Worm (Caenorhabditis elegans) whole organism, L3 larva: ENCODE measurements around the gene F59B10.2.

Source experiments
- R02D3.7 ChIP-seq: fragments of 150-350 bp; optimal IDR thresholded peaks from 2 replicates; lab custom pipeline; 2014; ENCODE audit warnings: missing biosample characterization, missing genetic modification characterization
- aly-2 ChIP-seq: fragments of 150-350 bp; optimal IDR thresholded peaks from 2 replicates; lab custom pipeline; 2014; ENCODE audit warnings: missing biosample characterization, missing genetic modification characterization
- ama-1 ChIP-seq: fragments of 150-350 bp; optimal IDR thresholded peaks from 2 replicates; lab custom pipeline; 2018
- ceh-16 ChIP-seq: sonication (generic microtip); optimal IDR thresholded peaks from 2 replicates; lab custom pipeline; 2017; ENCODE audit warnings: missing biosample characterization, missing genetic modification characterization
- ceh-9 ChIP-seq: sonication (generic microtip); optimal IDR thresholded peaks from 2 replicates; lab custom pipeline; 2018; ENCODE audit warnings: missing biosample characterization, missing genetic modification characterization
- egl-5 ChIP-seq: fragments of 150-350 bp; optimal IDR thresholded peaks from 2 replicates; lab custom pipeline; 2017; ENCODE audit warnings: missing biosample characterization, missing genetic modification reagents, missing genetic modification characterization, inconsistent platforms
- elt-1 ChIP-seq: fragments of 150-350 bp; optimal IDR thresholded peaks from 2 replicates; lab custom pipeline; 2014; ENCODE audit warnings: missing biosample characterization, missing genetic modification characterization
- elt-3 ChIP-seq, 3 experiments: fragments of 150-350 bp in 1 of 3; sonication (generic microtip) in 2 of 3; optimal IDR thresholded peaks; 2 replicates in 2 of 3; 4 replicates in 1 of 3; lab custom pipeline; 2014 to 2017; ENCODE audit warnings: missing biosample characterization in 3 of 3, missing genetic modification characterization in 3 of 3
- eor-1 ChIP-seq, 2 experiments: fragments of 150-350 bp; optimal IDR thresholded peaks; 2 replicates each; lab custom pipeline; 2014 to 2018; ENCODE audit warnings: missing biosample characterization in 2 of 2, missing genetic modification characterization in 2 of 2
- fkh-10 ChIP-seq: sonication (generic microtip); optimal IDR thresholded peaks from 2 replicates; lab custom pipeline; 2017; ENCODE audit warnings: missing biosample characterization, missing genetic modification reagents, missing genetic modification characterization
- fkh-2 ChIP-seq: fragments of 150-350 bp; optimal IDR thresholded peaks from 2 replicates; lab custom pipeline; 2014; ENCODE audit warnings: missing biosample characterization, missing genetic modification reagents, missing genetic modification characterization
- hmg-11 ChIP-seq: sonication (generic microtip); optimal IDR thresholded peaks from 2 replicates; lab custom pipeline; 2016; ENCODE audit warnings: missing genetic modification characterization, missing compliant biosample characterization
- jun-1 ChIP-seq: fragments of 150-350 bp; optimal IDR thresholded peaks from 2 replicates; lab custom pipeline; 2014; ENCODE audit warnings: missing biosample characterization, missing genetic modification reagents, missing genetic modification characterization
- lin-15B ChIP-seq: fragments of 150-350 bp; optimal IDR thresholded peaks from 2 replicates; lab custom pipeline; 2014; ENCODE audit warnings: missing biosample characterization, missing genetic modification characterization
- lsy-12 ChIP-seq: sonication (generic microtip); optimal IDR thresholded peaks from 2 replicates; lab custom pipeline; 2016; ENCODE audit warnings: mild to moderate bottlenecking, missing genetic modification characterization, missing compliant biosample characterization
- mdl-1 ChIP-seq: fragments of 150-350 bp; optimal IDR thresholded peaks from 2 replicates; lab custom pipeline; 2014; ENCODE audit warnings: missing biosample characterization, missing genetic modification characterization
- mml-1 ChIP-seq: fragments of 150-350 bp; sonication (generic microtip); optimal IDR thresholded peaks from 3 replicates; lab custom pipeline; 2014; ENCODE audit warnings: missing biosample characterization, missing genetic modification characterization
- nfya-1 ChIP-seq: sonication (generic microtip); optimal IDR thresholded peaks from 2 replicates; lab custom pipeline; 2017; ENCODE audit warnings: missing genetic modification characterization, mild to moderate bottlenecking, missing compliant biosample characterization, antibody characterized with exemption, moderate library complexity; ENCODE audit not compliant: insufficient read depth
- nhr-11 ChIP-seq: fragments of 150-350 bp; optimal IDR thresholded peaks from 2 replicates; lab custom pipeline; 2014; ENCODE audit warnings: missing biosample characterization, missing genetic modification characterization
- nhr-12 ChIP-seq: fragments of 150-350 bp; optimal IDR thresholded peaks from 2 replicates; lab custom pipeline; 2014; ENCODE audit warnings: missing biosample characterization, missing genetic modification characterization
- nhr-23 ChIP-seq: fragments of 150-350 bp; optimal IDR thresholded peaks from 2 replicates; lab custom pipeline; 2014; ENCODE audit warnings: missing biosample characterization, missing genetic modification reagents, missing genetic modification characterization
- nhr-237 ChIP-seq: fragments of 150-350 bp; optimal IDR thresholded peaks from 2 replicates; lab custom pipeline; 2014; ENCODE audit warnings: missing biosample characterization, missing genetic modification characterization
- nhr-25 ChIP-seq: sonication (generic microtip); optimal IDR thresholded peaks from 2 replicates; lab custom pipeline; 2017; ENCODE audit warnings: missing biosample characterization, missing genetic modification characterization
- nhr-67 ChIP-seq: fragments of 150-350 bp; optimal IDR thresholded peaks from 2 replicates; lab custom pipeline; 2014; ENCODE audit warnings: missing biosample characterization, missing genetic modification characterization
- nhr-76 ChIP-seq: fragments of 150-350 bp; sonication (generic microtip); optimal IDR thresholded peaks from 5 replicates; lab custom pipeline; 2014; ENCODE audit warnings: missing biosample characterization, missing genetic modification characterization
- nhr-77 ChIP-seq: fragments of 150-350 bp; optimal IDR thresholded peaks from 2 replicates; lab custom pipeline; 2014; ENCODE audit warnings: missing biosample characterization, missing genetic modification characterization
- pha-4 ChIP-seq: fragments of 150-350 bp; optimal IDR thresholded peaks from 2 replicates; lab custom pipeline; 2014; ENCODE audit warnings: missing biosample characterization, missing genetic modification reagents, missing genetic modification characterization
- pqm-1 ChIP-seq: fragments of 150-350 bp; optimal IDR thresholded peaks from 2 replicates; lab custom pipeline; 2017; ENCODE audit warnings: missing biosample characterization, missing genetic modification characterization, inconsistent platforms
- sea-2 ChIP-seq: fragments of 150-350 bp; sonication (generic microtip); optimal IDR thresholded peaks from 4 replicates; lab custom pipeline; 2014; ENCODE audit warnings: missing biosample characterization, missing genetic modification reagents, missing genetic modification characterization
- skn-1 ChIP-seq: fragments of 150-350 bp; optimal IDR thresholded peaks from 2 replicates; lab custom pipeline; 2014; ENCODE audit warnings: missing biosample characterization, missing genetic modification characterization
- snpc-4 ChIP-seq: fragments of 150-350 bp; optimal IDR thresholded peaks from 2 replicates; lab custom pipeline; 2014; ENCODE audit warnings: missing biosample characterization, missing genetic modification characterization
- tbx-2 ChIP-seq: sonication (generic microtip); optimal IDR thresholded peaks from 2 replicates; lab custom pipeline; 2016; ENCODE audit warnings: mild to moderate bottlenecking, missing genetic modification characterization, missing compliant biosample characterization
- unc-39 ChIP-seq: sonication (generic microtip); optimal IDR thresholded peaks from 4 replicates; lab custom pipeline; 2017; ENCODE audit warnings: missing biosample characterization, missing genetic modification characterization
- zag-1 ChIP-seq: fragments of 150-350 bp; optimal IDR thresholded peaks from 2 replicates; lab custom pipeline; 2014; ENCODE audit warnings: missing biosample characterization, missing genetic modification characterization
- ztf-11 ChIP-seq: fragments of 150-350 bp; optimal IDR thresholded peaks from 2 replicates; lab custom pipeline; 2014; ENCODE audit warnings: missing biosample characterization, missing genetic modification characterization
- ztf-4 ChIP-seq: fragments of 150-350 bp; optimal IDR thresholded peaks from 2 replicates; lab custom pipeline; 2014; ENCODE audit warnings: missing biosample characterization, missing genetic modification characterization

F59B10.2 gene

ce11 chrII:10480043-10480442, 29.6 kb downstream of the F59B10.2 start:
- TF ChIP-seq zag-1 (tag; lab: Kevin White, UChicago) (no peak), jun-1 (tag; lab: Kevin White, UChicago) (no peak), R02D3.7 (tag; lab: Kevin White, UChicago) (no peak), nhr-12 (tag; lab: Kevin White, UChicago) (no peak), fkh-10 (GFP tag; lab: Kevin White, UChicago) (no peak), nhr-77 (tag; lab: Kevin White, UChicago) (no peak), ztf-4 (tag; lab: Kevin White, UChicago) (no peak), nfya-1 (tag; lab: Kevin White, UChicago) (no peak), nhr-67 (no peak), nhr-25 (no peak), ceh-16 (tag; lab: Kevin White, UChicago) (no peak)
- TF ChIP-seq, all 47 proteins: peak for 0

DNA sequence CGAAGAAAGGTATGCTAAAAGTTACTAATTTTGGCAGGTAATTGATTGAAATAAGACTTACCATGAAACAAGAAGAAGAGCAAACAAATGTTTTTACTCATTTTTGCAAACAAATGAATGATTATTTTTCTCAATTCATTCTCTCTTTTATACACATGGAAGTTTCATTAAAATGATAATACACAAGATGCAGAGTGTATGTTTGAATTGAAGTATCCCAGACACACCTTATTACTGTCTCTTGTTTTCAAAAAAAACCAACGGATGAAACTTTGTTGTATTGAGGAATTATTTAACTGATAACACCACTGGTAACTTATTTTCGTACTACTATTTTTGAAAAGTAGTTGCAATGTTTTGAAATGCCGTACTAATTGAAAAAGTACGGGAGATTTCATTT, 30.3 kb downstream of the F59B10.2 start, which contains the start of gene clec-59:
clec-59 (minus strand) TSS at position 101 of the 400 bp plus-strand sequence.
- TF ChIP-seq jun-1 (tag; lab: Kevin White, UChicago) (no peak), R02D3.7 (tag; lab: Kevin White, UChicago) (no peak), fkh-2 (no peak), hmg-11 (tag; lab: Kevin White, UChicago) (no peak), skn-1 (no peak), nhr-76 (no peak), zag-1 (tag; lab: Kevin White, UChicago) (no peak), lsy-12 (tag; lab: Kevin White, UChicago) (no peak), nhr-25 (no peak), eor-1 (tag; optimal IDR thresholded peaks at IDR 0.05; lab: Kevin White, UChicago) (no peak), nhr-11 (tag; lab: Kevin White, UChicago) (no peak), ama-1 (lab: Kevin White, UChicago) (no peak)

DNA sequence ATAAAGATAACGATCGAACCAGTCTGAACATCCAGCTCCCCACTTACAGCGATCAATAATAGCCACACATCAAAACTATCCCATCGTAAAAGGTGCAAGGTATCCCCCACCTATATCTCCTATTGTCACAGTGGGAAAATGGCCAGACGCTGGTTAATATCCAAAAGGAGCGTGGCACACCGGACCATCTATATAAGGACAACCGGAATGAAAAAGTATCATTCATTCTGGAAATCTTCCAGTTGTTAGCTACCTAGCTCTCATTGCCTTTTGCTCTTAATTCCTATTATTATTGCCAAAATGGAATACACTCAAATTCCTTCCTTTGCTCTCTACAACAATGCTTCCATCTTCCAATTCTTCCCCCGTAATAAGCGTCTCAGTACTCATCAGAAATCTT, 32.7 kb downstream of the F59B10.2 start, which contains the start of gene ZK666.4:
ZK666.4 (plus strand) TSS at position 301 of the 400 bp plus-strand sequence.
- TF ChIP-seq aly-2 (tag; lab: Kevin White, UChicago) = no peak
- TF ChIP-seq egl-5 (tag; lab: Kevin White, UChicago) = no peak
- no peak for TF ChIP-seq nhr-12 (tag; lab: Kevin White, UChicago)
- no peak for TF ChIP-seq nhr-77 (tag; lab: Kevin White, UChicago)

- TF ChIP-seq nhr-11 (tag; lab: Kevin White, UChicago) (no peak), unc-39 (tag; lab: Kevin White, UChicago) (no peak), snpc-4 (tag; lab: Kevin White, UChicago) (no peak), tbx-2 (tag; lab: Kevin White, UChicago) (no peak), nfya-1 (tag; lab: Kevin White, UChicago) (no peak), nhr-23 (tag; lab: Kevin White, UChicago) (no peak)
Measured at ce11 chrII:10476039-10476438, 33.6 kb downstream of the F59B10.2 start, which contains the start of gene clec-58. clec-58 (minus strand) TSS chrII:10476139.

- TF ChIP-seq ceh-16 (tag; lab: Kevin White, UChicago) (no peak), jun-1 (tag; lab: Kevin White, UChicago) (no peak), eor-1 (tag; optimal IDR thresholded peaks at IDR 0.05; lab: Kevin White, UChicago) (no peak), nhr-237 (tag; lab: Kevin White, UChicago) (no peak), ztf-11 (tag; lab: Kevin White, UChicago) (no peak), nhr-67 (no peak), nhr-77 (tag; lab: Kevin White, UChicago) (no peak), elt-3 (tag; optimal IDR thresholded peaks at IDR 0.05; lab: Kevin White, UChicago) (no peak), elt-1 (tag; lab: Kevin White, UChicago) (no peak), nhr-12 (tag; lab: Kevin White, UChicago) (no peak), sea-2 (GFP tag; lab: Kevin White, UChicago) (no peak), mml-1 (tag; lab: Kevin White, UChicago) (no peak), aly-2 (tag; lab: Kevin White, UChicago) (no peak), tbx-2 (tag; lab: Kevin White, UChicago) (no peak), pqm-1 (tag; lab: Kevin White, UChicago) (no peak), ceh-9 (no peak), pha-4 (no peak), mdl-1 (tag; lab: Kevin White, UChicago) (no peak), lin-15B (tag; lab: Kevin White, UChicago) (no peak)
Measured at ce11 chrII:10471790-10472189, 37.9 kb downstream of the F59B10.2 start, which contains the start of gene ZK666.2. ZK666.2 (minus strand) TSS chrII:10471890.
